Worm (Caenorhabditis elegans) whole organism, L4 larva: Measurements from ENCODE around the gene VZK822L.2.
A peak's percentile ranks its signal among the peaks of the same experiment; 100 is the strongest.

Source experiments
- F10B5.3 ChIP-seq: sonication (generic microtip); optimal IDR thresholded peaks from 2 replicates; lab custom pipeline; 2016; ENCODE audit warnings: mild to moderate bottlenecking, missing genetic modification characterization, missing compliant biosample characterization
- F26F4.8 ChIP-seq: fragments of 200-800 bp; sonication (Bioruptor generic); conservative IDR thresholded peaks from 2 replicates; pipeline ENCODE4 v1.3.6; 2022; ENCODE audit warnings: missing genetic modification characterization, missing compliant biosample characterization
- F37D6.2 ChIP-seq: sonication (generic microtip); optimal IDR thresholded peaks from 2 replicates; lab custom pipeline; 2016; ENCODE audit warnings: mild to moderate bottlenecking, missing genetic modification characterization, missing compliant biosample characterization
- F44E2.7 ChIP-seq: fragments of 200-800 bp; sonication (Bioruptor generic); IDR thresholded peaks from 2 replicates; pipeline ENCODE4 v2.1.2; 2022; ENCODE audit warnings: missing genetic modification characterization, missing compliant biosample characterization
- Y75B8A.6 ChIP-seq: fragments of 200-800 bp; sonication (Bioruptor generic); IDR thresholded peaks from 2 replicates; pipeline ENCODE4 v1.3.6; 2022; ENCODE audit warnings: missing genetic modification reagents, missing genetic modification characterization, missing compliant biosample characterization
- aha-1 ChIP-seq: fragments of 150-350 bp; peaks from one replicate; lab custom pipeline; 2014; ENCODE audit warnings: missing biosample characterization, missing genetic modification characterization
- arid-1 ChIP-seq: fragments of 200-800 bp; sonication (Bioruptor generic); conservative IDR thresholded peaks from 2 replicates; pipeline ENCODE4 v1.3.6; 2022; ENCODE audit warnings: missing genetic modification reagents, missing genetic modification characterization, missing compliant biosample characterization
- ceh-20 ChIP-seq: fragments of 200-800 bp; sonication (Bioruptor generic); IDR thresholded peaks from 2 replicates; pipeline ENCODE4 v1.3.6; 2022; ENCODE audit warnings: missing genetic modification reagents, missing genetic modification characterization, missing compliant biosample characterization
- ceh-28 ChIP-seq: fragments of 150-350 bp; optimal IDR thresholded peaks from 2 replicates; lab custom pipeline; 2014; ENCODE audit warnings: missing biosample characterization, missing genetic modification reagents, missing genetic modification characterization
- cey-2 ChIP-seq: sonication (generic microtip); optimal IDR thresholded peaks from 3 replicates; lab custom pipeline; 2017; ENCODE audit warnings: missing genetic modification characterization, mild to moderate bottlenecking, missing compliant biosample characterization, antibody characterized with exemption, borderline replicate concordance; ENCODE audit not compliant: insufficient read depth
- daf-8 ChIP-seq: fragments of 200-800 bp; sonication (Bioruptor generic); IDR thresholded peaks from 2 replicates; pipeline ENCODE4 v1.3.6; 2022; ENCODE audit warnings: missing genetic modification characterization, missing compliant biosample characterization
- dmd-6 ChIP-seq: fragments of 200-800 bp; sonication (Bioruptor generic); IDR thresholded peaks from 2 replicates; pipeline ENCODE4 v1.3.6; 2022; ENCODE audit warnings: missing genetic modification reagents, missing genetic modification characterization, missing compliant biosample characterization
- dve-1 ChIP-seq: sonication (generic microtip); optimal IDR thresholded peaks from 2 replicates; lab custom pipeline; 2017; ENCODE audit warnings: antibody characterized with exemption, mild to moderate bottlenecking, missing genetic modification characterization, missing compliant biosample characterization; ENCODE audit not compliant: insufficient read depth
- hif-1 ChIP-seq, 2 experiments: sonication (generic microtip); optimal IDR thresholded peaks; 2 replicates each; lab custom pipeline; 2016 to 2017; ENCODE audit warnings: missing compliant biosample characterization in 2 of 2, missing genetic modification characterization in 2 of 2, missing genetic modification reagents in 2 of 2, missing genotype in 2 of 2, mild to moderate bottlenecking in 1 of 2
- hlh-30 ChIP-seq: sonication (generic microtip); optimal IDR thresholded peaks from 2 replicates; lab custom pipeline; 2017; ENCODE audit warnings: antibody characterized with exemption, mild to moderate bottlenecking, missing genetic modification characterization, missing compliant biosample characterization; ENCODE audit not compliant: insufficient read depth
- hmg-1.1 ChIP-seq: fragments of 200-800 bp; sonication (Bioruptor generic); IDR thresholded peaks from 2 replicates; pipeline ENCODE4 v1.3.6; 2022; ENCODE audit warnings: missing genetic modification reagents, missing genetic modification characterization, missing compliant biosample characterization
- jun-1 ChIP-seq: fragments of 150-350 bp; optimal IDR thresholded peaks from 2 replicates; lab custom pipeline; 2014; ENCODE audit warnings: missing biosample characterization, missing genetic modification reagents, missing genetic modification characterization
- lin-1 ChIP-seq: fragments of 200-800 bp; sonication (Bioruptor generic); IDR thresholded peaks from 2 replicates; pipeline ENCODE4 v1.3.6; 2022; ENCODE audit warnings: missing genetic modification reagents, missing genetic modification characterization, missing compliant biosample characterization
- lin-13 ChIP-seq: fragments of 150-350 bp; optimal IDR thresholded peaks from 2 replicates; lab custom pipeline; 2014; ENCODE audit warnings: missing biosample characterization, missing genetic modification reagents, missing genetic modification characterization
- lin-29 ChIP-seq: fragments of 200-800 bp; sonication (Bioruptor generic); IDR thresholded peaks from 2 replicates; pipeline ENCODE4 v1.3.6; 2022; ENCODE audit warnings: missing genetic modification reagents, missing genetic modification characterization, missing compliant biosample characterization
- lir-3 ChIP-seq: sonication (generic microtip); optimal IDR thresholded peaks from 2 replicates; lab custom pipeline; 2016; ENCODE audit warnings: mild to moderate bottlenecking, missing genetic modification characterization, missing compliant biosample characterization
- lsy-2 ChIP-seq, 2 experiments: fragments of 150-350 bp in 1 of 2; sonication (generic microtip) in 1 of 2; optimal IDR thresholded peaks; 2 replicates each; lab custom pipeline; 2014 to 2017; ENCODE audit warnings: missing biosample characterization in 2 of 2, missing genetic modification characterization in 2 of 2
- mdl-1 ChIP-seq, 2 experiments: fragments of 150-350 bp in 1 of 2; sonication (generic microtip) in 1 of 2; optimal IDR thresholded peaks; 2 replicates each; lab custom pipeline; 2014 to 2017; ENCODE audit warnings: missing biosample characterization in 2 of 2, missing genetic modification characterization in 2 of 2
- mdt-29 ChIP-seq: fragments of 200-800 bp; sonication (Bioruptor generic); IDR thresholded peaks from 2 replicates; pipeline ENCODE4 v1.3.6; 2022; ENCODE audit warnings: missing genetic modification reagents, missing genetic modification characterization, missing compliant biosample characterization
- mep-1 ChIP-seq: fragments of 150-350 bp; sonication (generic microtip); optimal IDR thresholded peaks from 3 replicates; lab custom pipeline; 2014; ENCODE audit warnings: missing biosample characterization, missing genetic modification characterization
- mes-2 ChIP-seq: sonication (generic microtip); optimal IDR thresholded peaks from 2 replicates; lab custom pipeline; 2016; ENCODE audit warnings: missing genotype, mild to moderate bottlenecking, missing genetic modification characterization, missing compliant biosample characterization; ENCODE audit not compliant: poor library complexity, severe bottlenecking
- nhr-10 ChIP-seq: fragments of 150-350 bp; optimal IDR thresholded peaks from 2 replicates; lab custom pipeline; 2014; ENCODE audit warnings: missing biosample characterization, missing genetic modification characterization
- nhr-11 ChIP-seq: fragments of 150-350 bp; optimal IDR thresholded peaks from 2 replicates; lab custom pipeline; 2014; ENCODE audit warnings: missing biosample characterization, missing genetic modification characterization
- nhr-28 ChIP-seq: fragments of 150-350 bp; optimal IDR thresholded peaks from 2 replicates; lab custom pipeline; 2014; ENCODE audit warnings: missing biosample characterization, missing genetic modification characterization
- nhr-48 ChIP-seq: sonication (generic microtip); optimal IDR thresholded peaks from 2 replicates; lab custom pipeline; 2016; ENCODE audit warnings: mild to moderate bottlenecking, missing genetic modification characterization, missing compliant biosample characterization
- nhr-77 ChIP-seq: fragments of 150-350 bp; optimal IDR thresholded peaks from 2 replicates; lab custom pipeline; 2014; ENCODE audit warnings: missing biosample characterization, missing genetic modification characterization
- rbr-2 ChIP-seq: sonication (generic microtip); optimal IDR thresholded peaks from 2 replicates; lab custom pipeline; 2016; ENCODE audit warnings: missing genotype, missing genetic modification characterization, missing compliant biosample characterization
- saeg-2 ChIP-seq: fragments of 200-800 bp; sonication (Bioruptor generic); IDR thresholded peaks from 2 replicates; pipeline ENCODE4 v1.3.6; 2022; ENCODE audit warnings: missing genetic modification reagents, missing genetic modification characterization, missing compliant biosample characterization
- set-16 ChIP-seq: fragments of 200-800 bp; sonication (Bioruptor generic); IDR thresholded peaks from 2 replicates; pipeline ENCODE4 v1.3.6; 2022; ENCODE audit warnings: missing genetic modification reagents, missing genetic modification characterization, missing compliant biosample characterization
- skn-1 ChIP-seq: fragments of 150-350 bp; optimal IDR thresholded peaks from 2 replicates; lab custom pipeline; 2014; ENCODE audit warnings: missing biosample characterization, missing genetic modification characterization
- snpc-1.2 ChIP-seq: fragments of 200-800 bp; sonication (Bioruptor generic); IDR thresholded peaks from 2 replicates; pipeline ENCODE4 v1.3.6; 2022; ENCODE audit warnings: missing genetic modification reagents, missing genetic modification characterization, missing compliant biosample characterization
- snpc-4 ChIP-seq: fragments of 150-350 bp; optimal IDR thresholded peaks from 2 replicates; lab custom pipeline; 2014; ENCODE audit warnings: missing biosample characterization, missing genetic modification characterization
- unc-130 ChIP-seq: sonication (generic microtip); optimal IDR thresholded peaks from 2 replicates; lab custom pipeline; 2016; ENCODE audit warnings: missing genetic modification reagents, missing genetic modification characterization, missing compliant biosample characterization
- unc-62 ChIP-seq, 3 experiments: fragments of 150-350 bp in 1 of 3; sonication (generic microtip); optimal IDR thresholded peaks in 2 of 3; peaks in 1 of 3; 1 replicate in 1 of 3; 2 replicates in 2 of 3; lab custom pipeline; 2014 to 2017; ENCODE audit warnings: missing biosample characterization in 3 of 3, missing genetic modification characterization in 3 of 3, missing genetic modification reagents in 3 of 3, missing genotype in 1 of 3
- vab-7 ChIP-seq: fragments of 200-800 bp; sonication (Bioruptor generic); IDR thresholded peaks from 2 replicates; pipeline ENCODE4 v1.3.6; 2022; ENCODE audit warnings: missing genetic modification reagents, missing genetic modification characterization, missing compliant biosample characterization
- zfp-3 ChIP-seq: fragments of 200-800 bp; sonication (Bioruptor generic); conservative IDR thresholded peaks from 2 replicates; pipeline ENCODE4 v1.3.6; 2022; ENCODE audit warnings: missing genetic modification reagents, missing genetic modification characterization, missing compliant biosample characterization
- ztf-11 ChIP-seq: fragments of 150-350 bp; optimal IDR thresholded peaks from 2 replicates; lab custom pipeline; 2014; ENCODE audit warnings: missing biosample characterization, missing genetic modification characterization

VZK822L.2 gene

ce11 chrIV:11871083-11871482, 40.7 kb upstream of the VZK822L.2 start:
- TF ChIP-seq skn-1 (tag; lab: Kevin White, UChicago) = no peak
- TF ChIP-seq Y75B8A.6 (GFP tag; lab: Robert Waterston, UW) = no peak
- peak; percentile 15 for TF ChIP-seq hlh-30 (tag; lab: Kevin White, UChicago)
- TF ChIP-seq lin-13 (GFP tag; lab: Kevin White, UChicago) = no peak
- TF ChIP-seq F26F4.8 (GFP tag; lab: Robert Waterston, UW) = no peak
- TF ChIP-seq lsy-2 (tag; optimal IDR thresholded peaks at IDR 0.05; lab: Kevin White, UChicago) = peak in 1 of 2 experiments; percentile 30
- TF ChIP-seq F10B5.3 (tag; lab: Kevin White, UChicago) = no peak
- no peak for TF ChIP-seq nhr-28 (tag; lab: Kevin White, UChicago)
- TF ChIP-seq nhr-11 (tag; lab: Kevin White, UChicago) = peak; percentile 33
- no peak for TF ChIP-seq dmd-6 (GFP tag; lab: Robert Waterston, UW)
- TF ChIP-seq mep-1 (tag; lab: Kevin White, UChicago) = peak; percentile 35
- TF ChIP-seq cey-2 (tag; lab: Kevin White, UChicago) = no peak
- TF ChIP-seq aha-1 (tag; lab: Kevin White, UChicago) = peak; percentile 53
- TF ChIP-seq ztf-11 (tag; lab: Kevin White, UChicago) = no peak
- no peak for TF ChIP-seq hif-1 (tag; optimal IDR thresholded peaks at IDR 0.05; lab: Kevin White, UChicago)
- TF ChIP-seq snpc-1.2 (GFP tag; lab: Robert Waterston, UW) = no peak
- peak; percentile 67 for TF ChIP-seq rbr-2 (tag; lab: Kevin White, UChicago)
- no peak for TF ChIP-seq F44E2.7 (GFP tag; lab: Robert Waterston, UW)
- TF ChIP-seq zfp-3 = no peak
- peak; percentile 53 for TF ChIP-seq hmg-1.1 (GFP tag; lab: Robert Waterston, UW)
- TF ChIP-seq nhr-77 = no peak
- TF ChIP-seq snpc-4 (tag; lab: Kevin White, UChicago) = no peak
- TF ChIP-seq lir-3 = no peak
- TF ChIP-seq mdt-29 = no peak
- TF ChIP-seq saeg-2 (GFP tag; lab: Robert Waterston, UW) = no peak
- TF ChIP-seq jun-1 (tag; lab: Kevin White, UChicago) = no peak
- no peak for TF ChIP-seq nhr-48
- peak; percentile 9 for TF ChIP-seq ceh-28 (tag; lab: Kevin White, UChicago)
- TF ChIP-seq dve-1 (tag; lab: Kevin White, UChicago) = no peak
- TF ChIP-seq lin-1 = no peak
- 0 out of 2 replicates have a peak, but pooled peaks have one; percentile 26 for TF ChIP-seq ceh-20 (GFP tag; lab: Robert Waterston, UW)
- peak in 1 of 2 experiments; percentile 14 for TF ChIP-seq mdl-1 (tag; optimal IDR thresholded peaks at IDR 0.05; lab: Kevin White, UChicago)
- peak; percentile 76 for TF ChIP-seq set-16
- no peak for TF ChIP-seq vab-7 (GFP tag; lab: Robert Waterston, UW)
- TF ChIP-seq lin-29 (GFP tag; lab: Robert Waterston, UW) = no peak
- no peak for TF ChIP-seq daf-8 (GFP tag; lab: Robert Waterston, UW)
- TF ChIP-seq F37D6.2 (tag; lab: Kevin White, UChicago) = peak; percentile 5
- TF ChIP-seq mes-2 (tag; lab: Kevin White, UChicago) = peak; percentile 18

ce11 chrIV:11871898-11872297, 39.9 kb upstream of the VZK822L.2 start:
- TF ChIP-seq unc-62 (GFP tag; optimal IDR thresholded peaks at IDR 0.05 in 1 of 2; lab: Kevin White, UChicago) (peak in 1 of 2 experiments; percentile 39), unc-62 (tag; optimal IDR thresholded peaks at IDR 0.05; lab: Kevin White, UChicago) (no peak), arid-1 (GFP tag; lab: Robert Waterston, UW) (no peak), nhr-10 (tag; lab: Kevin White, UChicago) (no peak), unc-130 (GFP tag; lab: Kevin White, UChicago) (no peak)
- TF ChIP-seq, all 104 proteins: peak for 1
